Fruit fly (Drosophila melanogaster) whole organism, adult: Measurements from ENCODE around the gene CG34265.

ENCODE experiments used
- CG11617 ChIP-seq: fragments of 200-800 bp; sonication (Bioruptor generic); optimal IDR thresholded peaks from 2 replicates; lab custom pipeline; 2017; ENCODE audit warnings: mild to moderate bottlenecking, missing biosample characterization, missing genetic modification reagents, missing genetic modification characterization
- CG12768 ChIP-seq: fragments of 200-800 bp; sonication (Bioruptor generic); optimal IDR thresholded peaks from 2 replicates; lab custom pipeline; 2017; ENCODE audit warnings: missing biosample characterization, missing genetic modification characterization, mild to moderate bottlenecking, moderate library complexity, missing genetic modification reagents
- CG14711 ChIP-seq: fragments of 200-800 bp; sonication (Bioruptor generic); optimal IDR thresholded peaks from 2 replicates; lab custom pipeline; 2018; ENCODE audit warnings: missing biosample characterization, mild to moderate bottlenecking, missing genetic modification characterization, moderate library complexity
- CG1620 ChIP-seq: fragments of 200-800 bp; sonication (Bioruptor generic); optimal IDR thresholded peaks from 2 replicates; lab custom pipeline; 2016; ENCODE audit warnings: missing biosample characterization, missing genetic modification characterization
- CG7045 ChIP-seq: fragments of 200-800 bp; sonication (Bioruptor generic); optimal IDR thresholded peaks from 2 replicates; lab custom pipeline; 2017; ENCODE audit warnings: missing biosample characterization, mild to moderate bottlenecking, missing genetic modification characterization
- Crg-1 ChIP-seq: fragments of 200-800 bp; sonication (Bioruptor generic); optimal IDR thresholded peaks from 2 replicates; lab custom pipeline; 2016; ENCODE audit warnings: missing biosample characterization, missing genetic modification characterization
- Hr96 ChIP-seq: fragments of 200-800 bp; sonication (Bioruptor generic); optimal IDR thresholded peaks from 2 replicates; lab custom pipeline; 2016; ENCODE audit warnings: missing biosample characterization, missing genetic modification characterization
- Mnt ChIP-seq: fragments of 200-800 bp; sonication (Bioruptor generic); optimal IDR thresholded peaks from 2 replicates; lab custom pipeline; 2016; ENCODE audit warnings: missing biosample characterization, mild to moderate bottlenecking, missing genetic modification characterization
- bab1 ChIP-seq: fragments of 200-800 bp; sonication (Bioruptor generic); optimal IDR thresholded peaks from 3 replicates; lab custom pipeline; 2019; ENCODE audit warnings: missing biosample characterization, mild to moderate bottlenecking, missing genetic modification characterization, moderate library complexity
- ovo ChIP-seq: fragments of 200-800 bp; sonication (Bioruptor generic); optimal IDR thresholded peaks from 2 replicates; lab custom pipeline; 2016; ENCODE audit warnings: missing biosample characterization, missing genetic modification characterization
- pad ChIP-seq: fragments of 200-800 bp; sonication (Bioruptor generic); optimal IDR thresholded peaks from 3 replicates; lab custom pipeline; 2017; ENCODE audit warnings: missing biosample characterization, missing genetic modification characterization, mild to moderate bottlenecking, moderate library complexity, missing genetic modification reagents
- toe ChIP-seq: fragments of 200-800 bp; sonication (Bioruptor generic); optimal IDR thresholded peaks from 2 replicates; lab custom pipeline; 2016; ENCODE audit warnings: missing biosample characterization, missing genetic modification characterization

DNA sequence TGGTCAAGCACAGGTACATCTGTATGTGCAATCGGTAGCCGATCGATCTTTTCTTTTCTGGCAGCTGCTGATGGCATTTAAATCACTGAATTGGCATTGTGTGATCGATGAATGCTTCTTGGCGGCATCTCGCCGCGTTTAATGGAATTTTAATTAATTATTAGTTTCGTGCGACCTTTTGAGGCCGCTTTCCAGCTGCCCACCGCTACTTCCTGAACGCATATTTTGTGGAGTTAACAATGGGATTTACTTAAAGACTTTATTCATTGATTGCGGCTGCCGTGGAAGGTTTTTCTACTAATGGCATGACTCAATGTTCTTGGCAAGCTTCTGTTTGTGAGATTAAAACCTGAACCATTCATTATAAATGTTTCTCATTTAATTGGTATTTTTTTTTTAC is 6.6 kb upstream of the CG34265 start:
- TF ChIP-seq CG7045 (GFP tag; lab: Kevin White, UChicago) = no peak
- no peak for TF ChIP-seq toe (GFP tag; lab: Kevin White, UChicago)
- TF ChIP-seq Mnt = no peak
- no peak for TF ChIP-seq CG14711
- no peak for TF ChIP-seq CG11617 (GFP tag; lab: Kevin White, UChicago)
- TF ChIP-seq CG1620 = no peak
- no peak for TF ChIP-seq ovo (GFP tag; lab: Kevin White, UChicago)
- no peak for TF ChIP-seq bab1 (GFP tag; lab: Kevin White, UChicago)
- TF ChIP-seq CG12768 (GFP tag; lab: Kevin White, UChicago) = no peak
- no peak for TF ChIP-seq pad
- no peak for TF ChIP-seq Crg-1 (GFP tag; lab: Kevin White, UChicago)
- no peak for TF ChIP-seq Hr96 (GFP tag; lab: Kevin White, UChicago)
